Worm (Caenorhabditis elegans) whole organism, mixed stage, embryonic: ENCODE data around the gene K08C7.7.

Experiments used
- M03D4.4 ChIP-seq: sonication (generic microtip); optimal IDR thresholded peaks from 2 replicates; lab custom pipeline; 2017; ENCODE audit warnings: mild to moderate bottlenecking, missing genetic modification characterization, missing compliant biosample characterization
- blmp-1 ChIP-seq: fragments of 150-350 bp; optimal IDR thresholded peaks from 2 replicates; lab custom pipeline; 2014; ENCODE audit warnings: missing biosample characterization, missing genetic modification characterization
- ceh-39 ChIP-seq: fragments of 150-350 bp; optimal IDR thresholded peaks from 2 replicates; lab custom pipeline; 2014; ENCODE audit warnings: missing biosample characterization, missing genetic modification characterization
- ceh-43 ChIP-seq: fragments of 200-800 bp; sonication (Bioruptor generic); optimal IDR thresholded peaks from 2 replicates; lab custom pipeline; 2018; ENCODE audit warnings: mild to moderate bottlenecking, missing genetic modification characterization, moderate library complexity, missing compliant biosample characterization
- ceh-83 ChIP-seq: fragments of 200-800 bp; sonication (Bioruptor generic); optimal IDR thresholded peaks from 2 replicates; lab custom pipeline; 2018; ENCODE audit warnings: mild to moderate bottlenecking, missing genetic modification characterization, missing compliant biosample characterization
- ces-1 ChIP-seq: fragments of 150-350 bp; optimal IDR thresholded peaks from 2 replicates; lab custom pipeline; 2014; ENCODE audit warnings: missing biosample characterization, missing genetic modification reagents, missing genetic modification characterization
- cnd-1 ChIP-seq: fragments of 200-800 bp; sonication (Bioruptor generic); optimal IDR thresholded peaks from 2 replicates; lab custom pipeline; 2018; ENCODE audit warnings: mild to moderate bottlenecking, missing genetic modification characterization, missing compliant biosample characterization
- drap-1 ChIP-seq: fragments of 200-800 bp; sonication (Bioruptor generic); optimal IDR thresholded peaks from 3 replicates; lab custom pipeline; 2018; ENCODE audit warnings: mild to moderate bottlenecking, missing genetic modification characterization, missing compliant biosample characterization
- elt-1 ChIP-seq: sonication (generic microtip); optimal IDR thresholded peaks from 2 replicates; lab custom pipeline; 2017; ENCODE audit warnings: missing genetic modification characterization, mild to moderate bottlenecking, missing compliant biosample characterization, antibody characterized with exemption, moderate library complexity, borderline replicate concordance; ENCODE audit not compliant: insufficient read depth
- elt-3 ChIP-seq: fragments of 150-350 bp; optimal IDR thresholded peaks from 2 replicates; lab custom pipeline; 2014; ENCODE audit warnings: missing biosample characterization, missing genetic modification characterization
- flh-1 ChIP-seq: fragments of 200-800 bp; sonication (Bioruptor generic); optimal IDR thresholded peaks from 2 replicates; lab custom pipeline; 2018; ENCODE audit warnings: mild to moderate bottlenecking, missing genetic modification characterization, moderate library complexity, missing compliant biosample characterization
- hlh-1 ChIP-seq: fragments of 150-350 bp; optimal IDR thresholded peaks from 2 replicates; lab custom pipeline; 2014; ENCODE audit warnings: missing biosample characterization, missing genetic modification reagents, missing genetic modification characterization
- lin-13 ChIP-seq: fragments of 150-350 bp; optimal IDR thresholded peaks from 2 replicates; lab custom pipeline; 2014; ENCODE audit warnings: missing biosample characterization, missing genetic modification characterization
- lin-32 ChIP-seq: fragments of 200-800 bp; sonication (Bioruptor generic); optimal IDR thresholded peaks from 2 replicates; lab custom pipeline; 2018; ENCODE audit warnings: mild to moderate bottlenecking, missing genetic modification characterization, missing compliant biosample characterization
- mab-5 ChIP-seq: fragments of 150-350 bp; optimal IDR thresholded peaks from 2 replicates; lab custom pipeline; 2014; ENCODE audit warnings: missing biosample characterization, missing genetic modification characterization
- mep-1 ChIP-seq: fragments of 150-350 bp; optimal IDR thresholded peaks from 2 replicates; lab custom pipeline; 2017; ENCODE audit warnings: missing biosample characterization, missing genetic modification reagents, missing genetic modification characterization, inconsistent platforms
- mls-2 ChIP-seq: sonication (generic microtip); optimal IDR thresholded peaks from 2 replicates; lab custom pipeline; 2016; ENCODE audit warnings: mild to moderate bottlenecking, missing genetic modification characterization, moderate library complexity, missing compliant biosample characterization
- nhr-12 ChIP-seq: fragments of 150-350 bp; optimal IDR thresholded peaks from 2 replicates; lab custom pipeline; 2014; ENCODE audit warnings: missing biosample characterization, missing genetic modification characterization
- nhr-2 ChIP-seq: fragments of 150-350 bp; optimal IDR thresholded peaks from 2 replicates; lab custom pipeline; 2014; ENCODE audit warnings: missing biosample characterization, missing genetic modification characterization
- nhr-237 ChIP-seq: fragments of 150-350 bp; optimal IDR thresholded peaks from 2 replicates; lab custom pipeline; 2014; ENCODE audit warnings: missing biosample characterization, missing genetic modification characterization
- nhr-28 ChIP-seq: fragments of 150-350 bp; optimal IDR thresholded peaks from 2 replicates; lab custom pipeline; 2014; ENCODE audit warnings: missing biosample characterization, missing genetic modification characterization
- pha-4 ChIP-seq: fragments of 150-350 bp; optimal IDR thresholded peaks from 2 replicates; lab custom pipeline; 2018; ENCODE audit warnings: missing biosample characterization, missing genetic modification reagents, missing genetic modification characterization
- sem-2 ChIP-seq: fragments of 200-800 bp; sonication (Bioruptor generic); optimal IDR thresholded peaks from 2 replicates; lab custom pipeline; 2018; ENCODE audit warnings: mild to moderate bottlenecking, missing genetic modification characterization, missing compliant biosample characterization
- sptf-1 ChIP-seq: sonication (generic microtip); optimal IDR thresholded peaks from 2 replicates; lab custom pipeline; 2017; ENCODE audit warnings: mild to moderate bottlenecking, missing genetic modification characterization, moderate library complexity, missing compliant biosample characterization
- unc-120 ChIP-seq: sonication (generic microtip); optimal IDR thresholded peaks from 2 replicates; lab custom pipeline; 2017; ENCODE audit warnings: missing genetic modification characterization, missing compliant biosample characterization; ENCODE audit not compliant: poor library complexity, severe bottlenecking
- unc-39 ChIP-seq: fragments of 150-350 bp; optimal IDR thresholded peaks from 2 replicates; lab custom pipeline; 2014; ENCODE audit warnings: missing biosample characterization, missing genetic modification characterization
- unc-62 ChIP-seq: fragments of 150-350 bp; optimal IDR thresholded peaks from 2 replicates; lab custom pipeline; 2014; ENCODE audit warnings: missing biosample characterization, missing genetic modification reagents, missing genetic modification characterization
- zip-8 ChIP-seq: fragments of 150-350 bp; optimal IDR thresholded peaks from 2 replicates; lab custom pipeline; 2014; ENCODE audit warnings: missing biosample characterization, missing genetic modification characterization
- ztf-11 ChIP-seq: fragments of 150-350 bp; optimal IDR thresholded peaks from 2 replicates; lab custom pipeline; 2014; ENCODE audit warnings: missing biosample characterization, missing genetic modification characterization

Gene K08C7.7

ce11 chrIV:10701866-10702458, 37.7 kb downstream of the K08C7.7 start:
- TF ChIP-seq ceh-43 = no peak

ce11 chrIV:10705176-10705575, 40.9 kb downstream of the K08C7.7 start, which contains the start of gene R102.10:
TSS of gene R102.10 (plus strand) at chrIV:10705476.
- TF ChIP-seq pha-4 (tag; lab: Kevin White, UChicago) = no peak
- no peak for TF ChIP-seq elt-3
- TF ChIP-seq ceh-43 = no peak
- TF ChIP-seq ceh-83 (GFP tag; lab: Kevin White, UChicago) = no peak
- TF ChIP-seq nhr-28 (tag; lab: Kevin White, UChicago) = no peak
- no peak for TF ChIP-seq unc-62
- no peak for TF ChIP-seq hlh-1 (tag; lab: Kevin White, UChicago)
- TF ChIP-seq ceh-39 (tag; lab: Kevin White, UChicago) = no peak
- TF ChIP-seq sem-2 (GFP tag; lab: Kevin White, UChicago) = no peak
- TF ChIP-seq mab-5 (tag; lab: Kevin White, UChicago) = no peak
- no peak for TF ChIP-seq unc-120
- TF ChIP-seq ztf-11 (tag; lab: Kevin White, UChicago) = no peak
- no peak for TF ChIP-seq zip-8 (tag; lab: Kevin White, UChicago)
- TF ChIP-seq sptf-1 (tag; lab: Kevin White, UChicago) = no peak
- no peak for TF ChIP-seq nhr-12
- no peak for TF ChIP-seq cnd-1 (tag; lab: Kevin White, UChicago)
- no peak for TF ChIP-seq mep-1 (tag; lab: Kevin White, UChicago)

- TF ChIP-seq cnd-1 (tag; lab: Kevin White, UChicago) = no peak
- no peak for TF ChIP-seq lin-32 (GFP tag; lab: Kevin White, UChicago)
- no peak for TF ChIP-seq unc-39 (tag; lab: Kevin White, UChicago)
- no peak for TF ChIP-seq sptf-1 (tag; lab: Kevin White, UChicago)
- no peak for TF ChIP-seq mep-1 (tag; lab: Kevin White, UChicago)
- no peak for TF ChIP-seq pha-4 (tag; lab: Kevin White, UChicago)
- TF ChIP-seq elt-1 (tag; lab: Kevin White, UChicago) = no peak
- TF ChIP-seq, all 35 proteins: peak for 0
These were observed 41.9 kb downstream of the K08C7.7 start, which contains the start of gene R102.6 for ce11 chrIV:10706090-10706489. TSS of gene R102.6 (minus strand) at chrIV:10706190.

- TF ChIP-seq hlh-1 (tag; lab: Kevin White, UChicago) (no peak), lin-32 (GFP tag; lab: Kevin White, UChicago) (no peak), mab-5 (tag; lab: Kevin White, UChicago) (no peak), blmp-1 (no peak), elt-1 (tag; lab: Kevin White, UChicago) (no peak), nhr-28 (tag; lab: Kevin White, UChicago) (no peak), mep-1 (tag; lab: Kevin White, UChicago) (no peak), nhr-237 (tag; lab: Kevin White, UChicago) (no peak), sem-2 (GFP tag; lab: Kevin White, UChicago) (no peak), lin-13 (no peak), mls-2 (no peak), ztf-11 (tag; lab: Kevin White, UChicago) (no peak), ceh-83 (GFP tag; lab: Kevin White, UChicago) (no peak), elt-3 (no peak), flh-1 (GFP tag; lab: Kevin White, UChicago) (no peak), ces-1 (GFP tag; lab: Kevin White, UChicago) (no peak), nhr-12 (no peak), pha-4 (tag; lab: Kevin White, UChicago) (no peak), unc-39 (tag; lab: Kevin White, UChicago) (no peak)
- TF ChIP-seq, all 35 proteins: peak for 0
These were observed 47.5 kb downstream of the K08C7.7 start, which contains the start of gene glb-21 for ce11 chrIV:10711729-10712128. TSS of gene glb-21 (minus strand) at chrIV:10711794.

ce11 chrIV:10714594-10714993, 50.4 kb downstream of the K08C7.7 start:
- TF ChIP-seq pha-4 (tag; lab: Kevin White, UChicago) (peak; percentile 7), elt-1 (tag; lab: Kevin White, UChicago) (no peak), nhr-237 (tag; lab: Kevin White, UChicago) (no peak), nhr-2 (peak; percentile 29), ceh-39 (tag; lab: Kevin White, UChicago) (no peak), unc-62 (no peak), lin-32 (GFP tag; lab: Kevin White, UChicago) (no peak), drap-1 (no peak), ztf-11 (tag; lab: Kevin White, UChicago) (no peak), nhr-12 (no peak), M03D4.4 (no peak)
